Worm (Caenorhabditis elegans) whole organism, L4/young adult: Measurements from ENCODE around the gene M03C11.3.

ENCODE experiments used
- W03F9.2 ChIP-seq: fragments of 150-350 bp; optimal IDR thresholded peaks from 2 replicates; lab custom pipeline; 2014; ENCODE audit warnings: missing biosample characterization, missing genetic modification characterization
- dao-5 ChIP-seq: sonication (generic microtip); optimal IDR thresholded peaks from 2 replicates; lab custom pipeline; 2016; ENCODE audit warnings: missing genotype, missing genetic modification characterization, moderate library complexity, missing compliant biosample characterization
- him-1 ChIP-seq: sonication (generic microtip); optimal IDR thresholded peaks from 2 replicates; lab custom pipeline; 2016; ENCODE audit warnings: missing genotype, missing genetic modification reagents, missing genetic modification characterization, missing compliant biosample characterization

Gene M03C11.3

ce11 chrIII:10404918-10405317 is at the start of gene M03C11.3, which contains the start of gene chl-1:
TSS of gene M03C11.3 (plus strand) at chrIII:10405070.
TSS of gene chl-1 (minus strand) at chrIII:10405240.
- TF ChIP-seq W03F9.2 (tag; lab: Kevin White, UChicago), result no peak
- no peak for TF ChIP-seq dao-5
- TF ChIP-seq him-1 (tag; lab: Kevin White, UChicago), result no peak

DNA sequence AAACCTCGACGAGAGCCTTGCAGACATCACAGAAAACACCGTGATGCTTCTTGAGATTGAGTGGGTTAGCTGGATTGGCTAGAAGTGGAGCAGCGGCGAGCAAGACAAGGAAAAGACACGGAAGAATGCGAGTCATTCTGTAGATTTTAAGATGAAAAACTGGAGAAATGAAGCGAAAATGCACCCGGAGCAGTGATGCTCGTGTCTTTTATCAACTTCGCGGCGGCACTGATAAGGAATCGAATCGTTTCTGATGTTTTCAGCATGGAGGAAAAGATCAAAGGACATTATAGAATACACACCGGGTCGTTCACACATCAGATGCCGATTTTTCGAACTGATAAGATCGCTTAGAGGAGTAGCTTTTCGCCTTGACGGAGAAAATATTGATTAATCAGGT is 49.5 kb upstream of the M03C11.3 start, which contains the start of gene spp-1:
spp-1 (minus strand) TSS at position 287 of the 400 bp plus-strand sequence.
- no peak for TF ChIP-seq dao-5
- no peak for TF ChIP-seq him-1 (tag; lab: Kevin White, UChicago)
- TF ChIP-seq W03F9.2 (tag; lab: Kevin White, UChicago), result no peak

- TF ChIP-seq W03F9.2 (tag; lab: Kevin White, UChicago) (peak; percentile 57), him-1 (tag; lab: Kevin White, UChicago) (no peak)
Observed at ce11 chrIII:10357598-10358186, 47.2 kb upstream of the M03C11.3 start, which contains the start of gene umps-1. TSS of gene umps-1 (minus strand) at chrIII:10357648.

DNA sequence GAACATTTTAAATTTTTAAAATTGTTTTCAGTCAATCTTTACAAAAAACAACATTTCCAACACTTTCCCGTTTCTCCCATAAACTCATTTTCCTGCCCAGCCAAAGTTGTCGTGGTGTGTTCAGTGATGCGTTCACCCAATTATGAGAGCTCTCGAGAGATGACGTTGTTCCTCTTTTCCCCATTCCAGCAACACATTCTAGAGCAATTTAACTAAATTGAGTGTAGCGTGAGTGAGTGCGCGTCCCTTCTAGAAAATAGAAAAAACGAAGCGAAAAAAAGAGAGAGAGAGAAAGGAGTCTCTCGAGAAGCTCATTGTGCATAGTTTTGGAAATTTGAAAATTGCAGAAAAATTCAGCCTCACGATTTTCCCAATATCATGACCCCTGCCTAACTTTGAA is 46.1 kb upstream of the M03C11.3 start:
- TF ChIP-seq W03F9.2 (tag; lab: Kevin White, UChicago) (no peak), him-1 (tag; lab: Kevin White, UChicago) (no peak), dao-5 (no peak)

ce11 chrIII:10359916-10360315 is 45.0 kb upstream of the M03C11.3 start:
- TF ChIP-seq W03F9.2 (tag; lab: Kevin White, UChicago), result no peak
- no peak for TF ChIP-seq him-1 (tag; lab: Kevin White, UChicago)
- no peak for TF ChIP-seq dao-5

DNA sequence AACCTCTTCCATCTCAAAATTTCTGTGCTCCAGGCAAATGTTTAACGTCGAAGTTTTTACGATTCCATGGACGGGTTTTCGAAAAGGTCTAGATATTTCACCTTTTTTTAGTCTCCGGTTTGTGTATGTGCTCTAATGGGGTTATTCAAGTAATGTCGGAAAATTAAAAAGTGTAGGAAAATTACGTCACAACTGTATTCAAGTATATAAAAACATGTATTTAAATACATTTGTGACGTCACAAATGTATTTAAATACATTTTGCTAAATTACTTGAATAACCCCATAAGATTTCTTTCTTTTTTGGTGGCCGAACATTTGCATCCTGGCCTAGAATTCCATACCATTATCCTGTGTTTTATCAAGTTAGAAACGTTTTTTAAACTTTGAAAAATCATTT is 43.4 kb upstream of the M03C11.3 start:
- TF ChIP-seq W03F9.2 (tag; lab: Kevin White, UChicago), result no peak
- TF ChIP-seq dao-5, result no peak
- TF ChIP-seq him-1 (tag; lab: Kevin White, UChicago), result no peak

- no peak for TF ChIP-seq dao-5
- no peak for TF ChIP-seq W03F9.2 (tag; lab: Kevin White, UChicago)
- no peak for TF ChIP-seq him-1 (tag; lab: Kevin White, UChicago)
Observed at ce11 chrIII:10362920-10363319, 42.0 kb upstream of the M03C11.3 start.

DNA sequence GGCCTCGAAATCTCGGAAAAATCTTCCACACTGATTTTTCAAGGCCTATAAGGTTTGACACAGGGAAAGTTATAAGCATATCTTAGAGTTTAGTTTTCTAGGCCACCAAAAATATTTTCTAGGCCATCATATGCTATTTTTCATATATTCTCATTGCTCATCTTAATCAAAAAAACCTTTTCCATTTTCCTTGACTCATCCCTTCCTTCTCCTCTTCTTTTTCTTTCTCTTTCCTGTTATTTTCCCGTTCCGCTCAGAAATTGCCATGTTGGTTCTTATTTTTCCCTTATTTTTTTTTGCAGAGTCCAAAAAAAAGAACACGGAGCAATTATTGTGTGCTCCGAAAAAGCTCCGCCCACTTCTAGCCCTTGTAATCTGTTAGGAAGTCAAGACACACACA is 40.2 kb upstream of the M03C11.3 start, which contains the start of gene tbc-8:
tbc-8 (plus strand) TSS at position 301 of the 400 bp plus-strand sequence.
- TF ChIP-seq W03F9.2 (tag; lab: Kevin White, UChicago), result no peak
- TF ChIP-seq dao-5, result no peak
- no peak for TF ChIP-seq him-1 (tag; lab: Kevin White, UChicago)

- no peak for TF ChIP-seq dao-5
- no peak for TF ChIP-seq W03F9.2 (tag; lab: Kevin White, UChicago)
Observed at ce11 chrIII:10367355-10367909, 37.4 kb upstream of the M03C11.3 start.

DNA sequence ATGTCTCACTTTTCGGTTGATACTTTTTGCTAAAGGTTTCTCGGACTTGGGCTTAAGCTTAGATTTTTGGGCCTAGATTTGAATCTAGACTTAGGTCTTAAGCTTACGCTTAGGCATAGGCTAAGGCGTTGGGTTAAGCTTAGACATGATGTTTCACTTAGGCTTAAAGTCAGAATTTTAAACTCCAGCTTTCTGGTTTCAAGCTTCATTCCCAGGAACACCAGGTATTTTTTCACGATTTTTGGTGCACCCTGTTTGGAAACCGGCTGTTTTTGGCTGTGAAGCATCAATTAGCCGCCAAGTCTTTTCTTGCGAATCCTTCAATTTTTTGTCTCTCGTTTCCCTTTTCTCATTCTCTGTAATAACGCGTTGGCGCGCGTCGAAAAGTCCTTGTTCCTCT is 31.0 kb upstream of the M03C11.3 start:
- TF ChIP-seq dao-5, result no peak
- no peak for TF ChIP-seq him-1 (tag; lab: Kevin White, UChicago)
- TF ChIP-seq W03F9.2 (tag; lab: Kevin White, UChicago), result no peak

ce11 chrIII:10376041-10376440 is 28.8 kb upstream of the M03C11.3 start:
- no peak for TF ChIP-seq W03F9.2 (tag; lab: Kevin White, UChicago)
- no peak for TF ChIP-seq him-1 (tag; lab: Kevin White, UChicago)
- TF ChIP-seq dao-5, result no peak

ce11 chrIII:10378899-10379298 is 26.0 kb upstream of the M03C11.3 start:
- TF ChIP-seq him-1 (tag; lab: Kevin White, UChicago), result no peak
- TF ChIP-seq dao-5, result no peak
- no peak for TF ChIP-seq W03F9.2 (tag; lab: Kevin White, UChicago)

DNA sequence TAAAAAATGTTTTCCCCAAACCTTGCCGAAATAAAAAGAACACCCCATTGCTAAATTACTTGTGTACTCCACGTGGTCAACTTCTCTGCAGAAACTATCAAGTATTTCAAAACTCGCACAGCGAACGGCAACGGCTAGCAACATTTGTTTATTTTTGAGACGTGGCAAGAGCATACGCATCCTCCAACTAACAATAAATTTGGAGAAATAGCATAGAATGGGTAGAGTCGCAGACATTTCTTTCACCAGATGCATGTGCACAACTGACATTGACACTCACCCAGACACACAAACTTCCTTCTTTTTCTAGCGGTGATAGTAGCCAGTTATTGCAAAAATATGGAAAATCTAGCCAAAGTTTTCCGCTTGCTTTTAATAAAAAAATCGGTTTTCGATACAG is 25.2 kb upstream of the M03C11.3 start:
- TF ChIP-seq him-1 (tag; lab: Kevin White, UChicago) (no peak), dao-5 (no peak), W03F9.2 (tag; lab: Kevin White, UChicago) (no peak)

- TF ChIP-seq dao-5 (no peak), him-1 (tag; lab: Kevin White, UChicago) (no peak), W03F9.2 (tag; lab: Kevin White, UChicago) (no peak)
Observed at ce11 chrIII:10380640-10381039, 24.2 kb upstream of the M03C11.3 start.

- TF ChIP-seq him-1 (tag; lab: Kevin White, UChicago) (no peak), dao-5 (no peak), W03F9.2 (tag; lab: Kevin White, UChicago) (no peak)
Observed at ce11 chrIII:10381473-10381872, 23.4 kb upstream of the M03C11.3 start, which contains the start of gene C38H2.2. TSS of gene C38H2.2 (plus strand) at chrIII:10381773.
